Worm (Caenorhabditis elegans): ENCODE data around the gene Y47C4A.1.

- TF ChIP-seq efl-1 (optimal IDR thresholded peaks at IDR 0.05) (peak in 1 of 2 experiments; percentile 22), efl-1 (GFP tag; optimal IDR thresholded peaks at IDR 0.05 in 1 of 2) (peak; percentile 20 to 55), ztf-11 (tag; optimal IDR thresholded peaks at IDR 0.05) (no peak), rnt-1 (tag; optimal IDR thresholded peaks at IDR 0.05) (peak; percentile 25), lin-35 (GFP tag; optimal IDR thresholded peaks at IDR 0.05) (peak in 1 of 2 experiments; percentile 66), mdl-1 (tag; optimal IDR thresholded peaks at IDR 0.05) (peak in 1 of 2 experiments; percentile 42), nhr-77 (tag; optimal IDR thresholded peaks at IDR 0.05) (no peak), zip-4 (GFP tag; optimal IDR thresholded peaks at IDR 0.05) (no peak), C16A3.4 (tag; optimal IDR thresholded peaks at IDR 0.05) (peak; percentile 9), mef-2 (tag; optimal IDR thresholded peaks at IDR 0.05) (no peak), zag-1 (tag; optimal IDR thresholded peaks at IDR 0.05) (no peak), efl-3 (GFP tag; optimal IDR thresholded peaks at IDR 0.05) (no peak), blmp-1 (tag; optimal IDR thresholded peaks at IDR 0.05) (peak; percentile 45), sox-4 (tag; optimal IDR thresholded peaks at IDR 0.05) (no peak), unc-130 (tag; optimal IDR thresholded peaks at IDR 0.05) (no peak)
Observed at ce11 chrX:325597-326161, 39.7 kb upstream of the Y47C4A.1 start, which contains the start of gene M02E1.1.

Measured in whole organism, L1 larva.